Fruit fly (Drosophila melanogaster) whole organism, embryonic: Measurements from ENCODE around the gene CG1738.

ENCODE experiments used
- ATbp ChIP-seq: fragments of 200-800 bp; sonication (Bioruptor generic); optimal IDR thresholded peaks from 2 replicates; lab custom pipeline; 2017; ENCODE audit warnings: missing biosample characterization, mild to moderate bottlenecking, missing genetic modification characterization, missing genetic modification reagents
- Atf3 ChIP-seq: fragments of 200-800 bp; sonication (Bioruptor generic); optimal IDR thresholded peaks from 3 replicates; lab custom pipeline; 2016; ENCODE audit warnings: missing biosample characterization, missing genetic modification characterization
- CG11247 ChIP-seq: fragments of 200-800 bp; sonication (Bioruptor generic); IDR thresholded peaks from 2 replicates; pipeline ENCODE4 v1.3.6; 2022; ENCODE audit warnings: missing biosample characterization, missing genetic modification characterization
- CG13424 ChIP-seq: fragments of 200-800 bp; sonication (Bioruptor generic); optimal IDR thresholded peaks from 2 replicates; lab custom pipeline; 2019; ENCODE audit warnings: missing biosample characterization, mild to moderate bottlenecking, missing genetic modification characterization, moderate library complexity
- CG17361 ChIP-seq: fragments of 200-800 bp; sonication (Bioruptor generic); IDR thresholded peaks from 3 replicates; pipeline ENCODE4 v1.3.6; 2022; ENCODE audit warnings: missing biosample characterization, missing genetic modification characterization
- CG17385 ChIP-seq: fragments of 200-800 bp; sonication (Bioruptor generic); optimal IDR thresholded peaks from 3 replicates; lab custom pipeline; 2018; ENCODE audit warnings: missing biosample characterization, mild to moderate bottlenecking, missing genetic modification characterization
- CG18599 ChIP-seq: fragments of 200-800 bp; sonication (Bioruptor generic); optimal IDR thresholded peaks from 3 replicates; lab custom pipeline; 2017; ENCODE audit warnings: missing biosample characterization, missing genetic modification characterization, mild to moderate bottlenecking, moderate library complexity, missing genetic modification reagents
- CG2120 ChIP-seq: fragments of 200-800 bp; sonication (Bioruptor generic); optimal IDR thresholded peaks from 3 replicates; lab custom pipeline; 2016; ENCODE audit warnings: missing biosample characterization, missing genetic modification characterization
- CG2875 ChIP-seq: fragments of 200-800 bp; sonication (Bioruptor generic); optimal IDR thresholded peaks from 2 replicates; lab custom pipeline; 2017; ENCODE audit warnings: missing biosample characterization, mild to moderate bottlenecking, missing genetic modification characterization, missing genetic modification reagents
- CG5245 ChIP-seq: fragments of 200-800 bp; sonication (Bioruptor generic); optimal IDR thresholded peaks from 3 replicates; lab custom pipeline; 2016; ENCODE audit warnings: missing biosample characterization, missing genetic modification characterization
- CG6272 ChIP-seq: fragments of 200-800 bp; sonication (Bioruptor generic); IDR thresholded peaks from 2 replicates; pipeline ENCODE4 v1.3.6; 2022; ENCODE audit warnings: missing biosample characterization, missing genetic modification characterization
- CG6654 ChIP-seq: fragments of 200-800 bp; sonication (Bioruptor generic); optimal IDR thresholded peaks from 2 replicates; lab custom pipeline; 2017; ENCODE audit warnings: missing biosample characterization, mild to moderate bottlenecking, missing genetic modification characterization
- CG6765 ChIP-seq: fragments of 200-800 bp; sonication (Bioruptor generic); optimal IDR thresholded peaks from 3 replicates; lab custom pipeline; 2017; ENCODE audit warnings: missing biosample characterization, mild to moderate bottlenecking, missing genetic modification characterization
- CG7357 ChIP-seq: fragments of 200-800 bp; sonication (Bioruptor generic); IDR thresholded peaks from 3 replicates; pipeline ENCODE4 v1.3.6; 2022; ENCODE audit warnings: missing biosample characterization, missing genetic modification characterization
- CG7786 ChIP-seq: fragments of 200-800 bp; sonication (Bioruptor generic); optimal IDR thresholded peaks from 2 replicates; lab custom pipeline; 2016; ENCODE audit warnings: missing biosample characterization, missing genetic modification characterization
- CHES-1-like ChIP-seq: fragments of 200-800 bp; sonication (Bioruptor generic); optimal IDR thresholded peaks from 2 replicates; lab custom pipeline; 2016; ENCODE audit warnings: missing biosample characterization, missing genetic modification characterization
- D ChIP-seq, 2 experiments: fragments of 200-800 bp in 1 of 2; fragments of >200 bp in 1 of 2; sonication (Bioruptor generic) in 1 of 2; optimal IDR thresholded peaks; 2 replicates in 1 of 2; 3 replicates in 1 of 2; lab custom pipeline; 2017; ENCODE audit warnings: mild to moderate bottlenecking in 1 of 2, missing biosample characterization in 1 of 2, missing genetic modification characterization in 1 of 2, missing genetic modification reagents in 1 of 2
- Dll ChIP-seq: fragments of 200-800 bp; sonication (Bioruptor generic); IDR thresholded peaks from 4 replicates; pipeline ENCODE4 v1.3.6; 2022; ENCODE audit warnings: missing biosample characterization, missing genetic modification characterization; ENCODE audit not compliant: partially characterized antibody
- Doc3 ChIP-seq: fragments of 200-800 bp; sonication (Bioruptor generic); IDR thresholded peaks from 3 replicates; pipeline ENCODE4 v1.3.6; 2022; ENCODE audit warnings: missing biosample characterization, missing genetic modification characterization; ENCODE audit not compliant: partially characterized antibody
- E2f2 ChIP-seq: fragments of 200-800 bp; sonication (Bioruptor generic); IDR thresholded peaks from 2 replicates; pipeline ENCODE4 v1.3.6; 2022; ENCODE audit warnings: missing biosample characterization, missing genetic modification characterization
- Gug ChIP-seq: fragments of 200-800 bp; sonication (Bioruptor generic); IDR thresholded peaks from 4 replicates; pipeline ENCODE4 v1.3.6; 2022; ENCODE audit warnings: missing biosample characterization, missing genetic modification characterization
- H2.0 ChIP-seq: fragments of 200-800 bp; sonication (Bioruptor generic); IDR thresholded peaks from 2 replicates; pipeline ENCODE4 v1.3.6; 2022; ENCODE audit warnings: missing biosample characterization, missing genetic modification characterization
- HLH3B ChIP-seq: fragments of 200-800 bp; sonication (Bioruptor generic); IDR thresholded peaks from 2 replicates; pipeline ENCODE4 v1.3.6; 2022; ENCODE audit warnings: missing biosample characterization, missing genetic modification characterization
- Hmr ChIP-seq: fragments of 200-800 bp; sonication (Bioruptor generic); optimal IDR thresholded peaks from 3 replicates; lab custom pipeline; 2017; ENCODE audit warnings: mild to moderate bottlenecking, missing biosample characterization, missing genetic modification reagents, missing genetic modification characterization
- MBD-R2 ChIP-seq: fragments of 200-800 bp; sonication (Bioruptor generic); IDR thresholded peaks from 2 replicates; pipeline ENCODE4 v1.3.6; 2022; ENCODE audit warnings: missing biosample characterization, missing genetic modification characterization
- MTF-1 ChIP-seq: fragments of 200-800 bp; sonication (Bioruptor generic); optimal IDR thresholded peaks from 2 replicates; lab custom pipeline; 2018; ENCODE audit warnings: missing biosample characterization, mild to moderate bottlenecking, missing genetic modification characterization, borderline replicate concordance
- Mes4 ChIP-seq: fragments of 200-800 bp; sonication (Bioruptor generic); optimal IDR thresholded peaks from 2 replicates; lab custom pipeline; 2016; ENCODE audit warnings: missing biosample characterization, missing genetic modification characterization
- Ptx1 ChIP-seq: fragments of 200-800 bp; sonication (Bioruptor generic); IDR thresholded peaks from 2 replicates; pipeline ENCODE4 v1.3.6; 2022; ENCODE audit warnings: missing biosample characterization, missing genetic modification characterization
- Side ChIP-seq: fragments of 200-800 bp; sonication (Bioruptor generic); optimal IDR thresholded peaks from 2 replicates; lab custom pipeline; 2016; ENCODE audit warnings: missing biosample characterization, missing genetic modification characterization
- Spps ChIP-seq: fragments of 200-800 bp; sonication (Bioruptor generic); optimal IDR thresholded peaks from 2 replicates; lab custom pipeline; 2018; ENCODE audit warnings: missing biosample characterization, mild to moderate bottlenecking, missing genetic modification characterization
- ash1 ChIP-seq: fragments of 200-800 bp; sonication (Bioruptor generic); optimal IDR thresholded peaks from 2 replicates; lab custom pipeline; 2018; ENCODE audit warnings: missing biosample characterization, mild to moderate bottlenecking, missing genetic modification characterization
- az2 ChIP-seq: fragments of 200-800 bp; sonication (Bioruptor generic); optimal IDR thresholded peaks from 3 replicates; lab custom pipeline; 2016; ENCODE audit warnings: missing biosample characterization, missing genetic modification characterization
- chif ChIP-seq, 2 experiments: fragments of 200-800 bp; sonication (Bioruptor generic); optimal IDR thresholded peaks; 3 replicates each; lab custom pipeline; 2016; ENCODE audit warnings: missing biosample characterization in 2 of 2, missing genetic modification characterization in 2 of 2
- emc ChIP-seq: fragments of 200-800 bp; sonication (Bioruptor generic); optimal IDR thresholded peaks from 2 replicates; lab custom pipeline; 2016; ENCODE audit warnings: missing biosample characterization, missing genetic modification characterization
- gfzf ChIP-seq: fragments of 200-800 bp; sonication (Bioruptor generic); optimal IDR thresholded peaks from 2 replicates; lab custom pipeline; 2016; ENCODE audit warnings: missing biosample characterization, mild to moderate bottlenecking, missing genetic modification characterization, moderate library complexity
- h ChIP-seq: fragments of >200 bp; optimal IDR thresholded peaks from 2 replicates; lab custom pipeline; 2017
- jing ChIP-seq: fragments of 200-800 bp; sonication (Bioruptor generic); optimal IDR thresholded peaks from 2 replicates; lab custom pipeline; 2018; ENCODE audit warnings: missing biosample characterization, mild to moderate bottlenecking, missing genetic modification characterization
- lilli ChIP-seq: fragments of 200-800 bp; sonication (Bioruptor generic); optimal IDR thresholded peaks from 3 replicates; lab custom pipeline; 2016; ENCODE audit warnings: missing biosample characterization, missing genetic modification characterization
- mld ChIP-seq: fragments of 200-800 bp; sonication (Bioruptor generic); IDR thresholded peaks from 3 replicates; pipeline ENCODE4 v1.3.6; 2022; ENCODE audit warnings: missing biosample characterization, missing genetic modification characterization; ENCODE audit not compliant: partially characterized antibody
- nerfin-2 ChIP-seq: fragments of 200-800 bp; sonication (Bioruptor generic); IDR thresholded peaks from 2 replicates; pipeline ENCODE4 v1.3.6; 2022; ENCODE audit warnings: missing biosample characterization, missing genetic modification characterization; ENCODE audit not compliant: partially characterized antibody
- phol ChIP-seq: fragments of 200-800 bp; sonication (Bioruptor generic); optimal IDR thresholded peaks from 3 replicates; lab custom pipeline; 2018; ENCODE audit warnings: missing biosample characterization, mild to moderate bottlenecking, missing genetic modification characterization, moderate library complexity
- pum ChIP-seq: fragments of 200-800 bp; sonication (Bioruptor generic); optimal IDR thresholded peaks from 2 replicates; lab custom pipeline; 2016; ENCODE audit warnings: missing biosample characterization, missing genetic modification characterization
- row ChIP-seq: fragments of 200-800 bp; sonication (Bioruptor generic); IDR thresholded peaks from 3 replicates; pipeline ENCODE4 v1.3.6; 2022; ENCODE audit warnings: missing biosample characterization, missing genetic modification characterization
- sob ChIP-seq: fragments of 200-800 bp; sonication (Bioruptor generic); IDR thresholded peaks from 2 replicates; pipeline ENCODE4 v1.3.6; 2022; ENCODE audit warnings: missing biosample characterization, missing genetic modification characterization
- tup ChIP-seq: fragments of 200-800 bp; sonication (Bioruptor generic); optimal IDR thresholded peaks from 2 replicates; lab custom pipeline; 2016; ENCODE audit warnings: missing biosample characterization, mild to moderate bottlenecking, missing genetic modification characterization, moderate library complexity
- vfl ChIP-seq: fragments of 200-800 bp; sonication (Bioruptor generic); optimal IDR thresholded peaks from 2 replicates; lab custom pipeline; 2016; ENCODE audit warnings: missing biosample characterization, missing genetic modification characterization
- vnd ChIP-seq: fragments of 200-800 bp; sonication (Bioruptor generic); IDR thresholded peaks from 3 replicates; pipeline ENCODE4 v1.3.6; 2022; ENCODE audit warnings: missing biosample characterization, missing genetic modification characterization; ENCODE audit not compliant: partially characterized antibody
- zfh2 ChIP-seq: fragments of 200-800 bp; sonication (Bioruptor generic); optimal IDR thresholded peaks from 2 replicates; lab custom pipeline; 2016; ENCODE audit warnings: missing biosample characterization, missing genetic modification characterization

CG1738 gene

dm6 chrX:11338973-11339867, 9.6 kb upstream of the CG1738 start (continued):
- TF ChIP-seq Doc3 (peak; percentile 78), Atf3 (GFP tag; lab: Kevin White, UChicago) (peak; percentile 52), jing (GFP tag; lab: Kevin White, UChicago) (no peak), pum (GFP tag; lab: Kevin White, UChicago) (peak; percentile 41), CG11247 (peak; percentile 51; the same call in 1 of the 2 replicates), D (optimal IDR thresholded peaks at IDR 0.05; lab: Kevin White, UChicago) (peak; percentile 38), D (GFP tag; optimal IDR thresholded peaks at IDR 0.05; lab: Kevin White, UChicago) (peak; percentile 26), zfh2 (GFP tag; lab: Kevin White, UChicago) (peak; percentile 77), H2.0 (GFP tag; lab: Robert Waterston, UW) (no peak), MTF-1 (GFP tag; lab: Kevin White, UChicago) (no peak), CG6765 (GFP tag; lab: Kevin White, UChicago) (no peak), Mes4 (GFP tag; lab: Kevin White, UChicago) (peak; percentile 15), sob (0 out of 2 replicates have a peak, but pooled peaks have one; percentile 16), mld (GFP tag; lab: Robert Waterston, UW) (peak; percentile 70; the same call in 1 of the 3 replicates), Side (GFP tag; lab: Kevin White, UChicago) (peak; percentile 54), CG2875 (GFP tag; lab: Kevin White, UChicago) (peak; percentile 17), phol (peak; percentile 66), Hmr (GFP tag; lab: Kevin White, UChicago) (peak; percentile 55), CG13424 (tag; lab: Kevin White, UChicago) (peak; percentile 50), row (GFP tag; lab: Robert Waterston, UW) (peak; percentile 82), CHES-1-like (GFP tag; lab: Kevin White, UChicago) (peak; percentile 72), ATbp (GFP tag; lab: Kevin White, UChicago) (no peak), CG7357 (GFP tag; lab: Robert Waterston, UW) (no peak), vnd (GFP tag; lab: Robert Waterston, UW) (peak; percentile 91), Gug (GFP tag; lab: Robert Waterston, UW) (peak; percentile 49; the same call in 2 of the 4 replicates), Spps (no peak), lilli (peak; percentile 75), E2f2 (GFP tag; lab: Robert Waterston, UW) (peak; percentile 74), CG7786 (peak; percentile 59), gfzf (peak; percentile 37), chif (GFP tag; optimal IDR thresholded peaks at IDR 0.05; lab: Kevin White, UChicago) (peak in 1 of 2 experiments; percentile 31), CG17385 (GFP tag; lab: Kevin White, UChicago) (peak; percentile 14), CG17361 (GFP tag; lab: Robert Waterston, UW) (peak; percentile 35; the same call in 1 of the 3 replicates), emc (no peak), CG18599 (peak; percentile 12), CG5245 (no peak), ash1 (GFP tag; lab: Kevin White, UChicago) (no peak), tup (GFP tag; lab: Kevin White, UChicago) (no peak), h (no peak), CG6272 (GFP tag; lab: Robert Waterston, UW) (peak; percentile 70), HLH3B (GFP tag; lab: Robert Waterston, UW) (0 out of 2 replicates have a peak, but pooled peaks have one; percentile 10), CG6654 (no peak), MBD-R2 (GFP tag; lab: Robert Waterston, UW) (peak; percentile 59), vfl (peak; percentile 25), az2 (GFP tag; lab: Kevin White, UChicago) (peak; percentile 13), Dll (peak; percentile 92), nerfin-2 (GFP tag; lab: Robert Waterston, UW) (peak; percentile 73), Ptx1 (GFP tag; lab: Robert Waterston, UW) (peak; percentile 46; the same call in 1 of the 2 replicates), CG2120 (peak; percentile 75)
